Worm (Caenorhabditis elegans) whole organism, L2 larva: ENCODE results near the gene egl-36.

Experiments used
- F13H6.1 ChIP-seq: sonication (generic microtip); optimal IDR thresholded peaks from 2 replicates; lab custom pipeline; 2016; ENCODE audit warnings: missing genetic modification characterization, missing compliant biosample characterization
- Y55F3AM.14 ChIP-seq: fragments of 200-800 bp; sonication (Bioruptor generic); optimal IDR thresholded peaks from 2 replicates; lab custom pipeline; 2018; ENCODE audit warnings: mild to moderate bottlenecking, missing genetic modification characterization, missing compliant biosample characterization
- ZK546.5 ChIP-seq: sonication (generic microtip); optimal IDR thresholded peaks from 2 replicates; lab custom pipeline; 2017; ENCODE audit warnings: missing biosample characterization, missing genetic modification characterization
- alr-1 ChIP-seq: fragments of 150-350 bp; optimal IDR thresholded peaks from 2 replicates; lab custom pipeline; 2014; ENCODE audit warnings: missing biosample characterization, missing genetic modification characterization
- aly-2 ChIP-seq: fragments of 150-350 bp; optimal IDR thresholded peaks from 2 replicates; lab custom pipeline; 2014; ENCODE audit warnings: missing biosample characterization, missing genetic modification characterization
- ama-1 ChIP-seq: fragments of 150-350 bp; optimal IDR thresholded peaks from 2 replicates; lab custom pipeline; 2018; ENCODE audit warnings: inconsistent platforms
- blmp-1 ChIP-seq: sonication (generic microtip); optimal IDR thresholded peaks from 2 replicates; lab custom pipeline; 2017; ENCODE audit warnings: missing genetic modification characterization, mild to moderate bottlenecking, missing compliant biosample characterization, antibody characterized with exemption, moderate library complexity; ENCODE audit not compliant: insufficient read depth
- ceh-16 ChIP-seq: fragments of 150-350 bp; optimal IDR thresholded peaks from 2 replicates; lab custom pipeline; 2014; ENCODE audit warnings: missing biosample characterization, missing genetic modification characterization
- ceh-82 ChIP-seq: fragments of 150-350 bp; optimal IDR thresholded peaks from 2 replicates; lab custom pipeline; 2014; ENCODE audit warnings: missing biosample characterization, missing genetic modification characterization
- crh-2 ChIP-seq: sonication (generic microtip); optimal IDR thresholded peaks from 2 replicates; lab custom pipeline; 2017; ENCODE audit warnings: missing biosample characterization, missing genetic modification characterization
- dmd-4 ChIP-seq: sonication (generic microtip); optimal IDR thresholded peaks from 2 replicates; lab custom pipeline; 2017; ENCODE audit warnings: missing biosample characterization, missing genetic modification characterization
- egl-27 ChIP-seq: sonication (generic microtip); optimal IDR thresholded peaks from 3 replicates; lab custom pipeline; 2017; ENCODE audit warnings: missing biosample characterization, missing genetic modification reagents, missing genetic modification characterization
- elt-1 ChIP-seq: fragments of 150-350 bp; optimal IDR thresholded peaks from 2 replicates; lab custom pipeline; 2014; ENCODE audit warnings: missing biosample characterization, missing genetic modification characterization
- elt-3 ChIP-seq: sonication (generic microtip); optimal IDR thresholded peaks from 2 replicates; lab custom pipeline; 2017; ENCODE audit warnings: missing biosample characterization, missing genetic modification characterization
- fos-1 ChIP-seq: fragments of 150-350 bp; optimal IDR thresholded peaks from 2 replicates; lab custom pipeline; 2014; ENCODE audit warnings: missing biosample characterization, missing genetic modification characterization
- gmeb-1 ChIP-seq: fragments of 150-350 bp; optimal IDR thresholded peaks from 2 replicates; lab custom pipeline; 2014; ENCODE audit warnings: missing biosample characterization, missing genetic modification characterization
- lin-11 ChIP-seq: fragments of 150-350 bp; sonication (generic microtip); optimal IDR thresholded peaks from 2 replicates; lab custom pipeline; 2014; ENCODE audit warnings: missing biosample characterization, missing genetic modification characterization, inconsistent platforms, mixed read lengths
- lin-13 ChIP-seq: fragments of 150-350 bp; optimal IDR thresholded peaks from 2 replicates; lab custom pipeline; 2014; ENCODE audit warnings: missing biosample characterization, missing genetic modification reagents, missing genetic modification characterization
- lin-39 ChIP-seq: fragments of 150-350 bp; optimal IDR thresholded peaks from 2 replicates; lab custom pipeline; 2014; ENCODE audit warnings: missing biosample characterization, missing genetic modification reagents, missing genetic modification characterization
- lsy-2 ChIP-seq, 2 experiments: fragments of 150-350 bp in 1 of 2; sonication (generic microtip) in 1 of 2; optimal IDR thresholded peaks; 2 replicates each; lab custom pipeline; 2014 to 2017; ENCODE audit warnings: missing biosample characterization in 2 of 2, missing genetic modification characterization in 2 of 2
- mab-5 ChIP-seq: fragments of 150-350 bp; optimal IDR thresholded peaks from 2 replicates; lab custom pipeline; 2014; ENCODE audit warnings: missing biosample characterization, missing genetic modification characterization
- mbf-1 ChIP-seq: sonication (generic microtip); optimal IDR thresholded peaks from 2 replicates; lab custom pipeline; 2017; ENCODE audit warnings: missing biosample characterization, missing genetic modification characterization
- mdl-1 ChIP-seq, 2 experiments: fragments of 150-350 bp in 1 of 2; sonication (generic microtip) in 1 of 2; optimal IDR thresholded peaks; 2 replicates each; lab custom pipeline; 2017; ENCODE audit warnings: missing biosample characterization in 2 of 2, missing genetic modification characterization in 2 of 2
- nhr-10 ChIP-seq: sonication (generic microtip); optimal IDR thresholded peaks from 2 replicates; lab custom pipeline; 2017; ENCODE audit warnings: missing biosample characterization, missing genetic modification characterization
- nhr-11 ChIP-seq: fragments of 150-350 bp; optimal IDR thresholded peaks from 2 replicates; lab custom pipeline; 2014; ENCODE audit warnings: missing biosample characterization, missing genetic modification characterization
- nhr-12 ChIP-seq: fragments of 150-350 bp; optimal IDR thresholded peaks from 2 replicates; lab custom pipeline; 2014; ENCODE audit warnings: missing biosample characterization, missing genetic modification characterization
- nhr-129 ChIP-seq: fragments of 150-350 bp; optimal IDR thresholded peaks from 2 replicates; lab custom pipeline; 2014; ENCODE audit warnings: missing biosample characterization, missing genetic modification characterization
- nhr-21 ChIP-seq: fragments of 150-350 bp; optimal IDR thresholded peaks from 2 replicates; lab custom pipeline; 2014; ENCODE audit warnings: missing biosample characterization, missing genetic modification characterization
- nhr-23 ChIP-seq: fragments of 150-350 bp; optimal IDR thresholded peaks from 2 replicates; lab custom pipeline; 2014; ENCODE audit warnings: missing biosample characterization, missing genetic modification reagents, missing genetic modification characterization
- nhr-237 ChIP-seq: fragments of 150-350 bp; optimal IDR thresholded peaks from 2 replicates; lab custom pipeline; 2014; ENCODE audit warnings: missing biosample characterization, missing genetic modification characterization
- nhr-25 ChIP-seq: fragments of 150-350 bp; sonication (generic microtip); optimal IDR thresholded peaks from 3 replicates; lab custom pipeline; 2014; ENCODE audit warnings: missing biosample characterization, missing genetic modification characterization
- nhr-6 ChIP-seq: fragments of 150-350 bp; optimal IDR thresholded peaks from 2 replicates; lab custom pipeline; 2014; ENCODE audit warnings: missing biosample characterization, missing genetic modification characterization
- nhr-77 ChIP-seq: fragments of 150-350 bp; optimal IDR thresholded peaks from 2 replicates; lab custom pipeline; 2014; ENCODE audit warnings: missing biosample characterization, missing genetic modification characterization
- peb-1 ChIP-seq: fragments of 150-350 bp; optimal IDR thresholded peaks from 2 replicates; lab custom pipeline; 2014; ENCODE audit warnings: missing biosample characterization, missing genetic modification characterization
- sem-4 ChIP-seq: fragments of 150-350 bp; optimal IDR thresholded peaks from 2 replicates; lab custom pipeline; 2014; ENCODE audit warnings: missing biosample characterization, missing genetic modification reagents, missing genetic modification characterization
- skn-1 ChIP-seq: sonication (generic microtip); optimal IDR thresholded peaks from 2 replicates; lab custom pipeline; 2017; ENCODE audit warnings: missing biosample characterization, missing genetic modification characterization
- sma-3 ChIP-seq: sonication (generic microtip); optimal IDR thresholded peaks from 2 replicates; lab custom pipeline; 2016; ENCODE audit warnings: missing genetic modification reagents, missing genetic modification characterization, missing compliant biosample characterization
- sma-9 ChIP-seq, 2 experiments: fragments of 150-350 bp in 1 of 2; sonication (generic microtip) in 1 of 2; optimal IDR thresholded peaks; 2 replicates each; lab custom pipeline; 2014 to 2016; ENCODE audit warnings: missing genetic modification characterization in 2 of 2, mild to moderate bottlenecking in 1 of 2, missing biosample characterization in 1 of 2, missing compliant biosample characterization in 1 of 2, missing genetic modification reagents in 1 of 2, moderate library complexity in 1 of 2
- unc-39 ChIP-seq: fragments of 150-350 bp; optimal IDR thresholded peaks from 2 replicates; lab custom pipeline; 2014; ENCODE audit warnings: missing biosample characterization, missing genetic modification characterization
- unc-55 ChIP-seq: fragments of 150-350 bp; sonication (generic microtip); optimal IDR thresholded peaks from 3 replicates; lab custom pipeline; 2014; ENCODE audit warnings: missing biosample characterization, missing genetic modification reagents, missing genetic modification characterization
- zag-1 ChIP-seq: fragments of 150-350 bp; optimal IDR thresholded peaks from 2 replicates; lab custom pipeline; 2014; ENCODE audit warnings: missing biosample characterization, missing genetic modification characterization
- ztf-1 ChIP-seq: fragments of 200-800 bp; sonication (Bioruptor generic); conservative IDR thresholded peaks from 2 replicates; pipeline ENCODE4 v1.3.6; 2022; ENCODE audit warnings: missing genetic modification characterization, missing compliant biosample characterization
- ztf-11 ChIP-seq: sonication (generic microtip); optimal IDR thresholded peaks from 2 replicates; lab custom pipeline; 2017; ENCODE audit warnings: missing biosample characterization, missing genetic modification characterization
- ztf-4 ChIP-seq: fragments of 150-350 bp; optimal IDR thresholded peaks from 2 replicates; lab custom pipeline; 2014; ENCODE audit warnings: missing biosample characterization, missing genetic modification characterization

The egl-36 gene

DNA sequence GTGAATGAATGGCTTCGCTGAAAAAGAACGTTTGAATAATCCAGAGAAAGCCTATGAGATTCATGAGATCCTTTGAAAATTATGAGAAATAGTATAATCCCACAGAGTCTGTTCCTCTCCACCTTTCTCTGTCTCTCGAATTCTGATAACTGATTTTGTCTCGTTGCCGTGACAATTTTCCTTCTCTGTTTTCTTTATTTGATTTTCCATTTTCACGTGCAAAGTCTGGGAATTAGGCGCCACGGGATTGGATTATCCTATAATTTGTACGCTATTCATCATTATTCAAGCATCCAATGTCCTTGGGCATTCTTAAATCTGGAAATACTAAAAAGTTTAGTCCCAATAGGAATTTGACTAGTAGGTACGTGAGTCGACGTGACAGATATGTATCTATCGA lies 24.3 kb downstream of the egl-36 start:
- TF ChIP-seq zag-1 (tag; lab: Kevin White, UChicago) (no peak), gmeb-1 (tag; lab: Kevin White, UChicago) (no peak), F13H6.1 (tag; lab: Kevin White, UChicago) (no peak), sma-9 (GFP tag; optimal IDR thresholded peaks at IDR 0.05; lab: Kevin White, UChicago) (no peak), sma-9 (tag; optimal IDR thresholded peaks at IDR 0.05; lab: Kevin White, UChicago) (no peak), Y55F3AM.14 (no peak), blmp-1 (no peak), ceh-82 (no peak), nhr-237 (tag; lab: Kevin White, UChicago) (no peak), sem-4 (tag; lab: Kevin White, UChicago) (no peak)

DNA sequence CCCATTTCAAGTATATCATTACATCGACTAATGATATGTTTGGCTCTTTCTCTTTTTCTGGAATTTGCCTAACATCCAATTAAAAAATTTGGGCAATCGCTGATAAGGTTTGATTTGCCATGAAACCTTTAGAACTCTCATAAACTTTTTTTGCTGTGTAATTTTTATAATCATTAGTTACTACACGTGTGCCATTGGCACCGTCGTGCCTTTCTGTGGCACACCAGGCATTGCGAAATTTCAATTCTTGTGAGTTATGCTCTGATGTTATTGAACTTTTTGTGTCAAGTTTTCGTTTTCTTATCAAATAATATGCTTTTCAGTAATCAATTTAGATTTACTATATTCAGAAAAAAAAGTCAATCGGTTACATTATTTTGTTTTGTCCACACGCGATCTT lies 26.8 kb downstream of the egl-36 start:
- TF ChIP-seq sma-9 (GFP tag; optimal IDR thresholded peaks at IDR 0.05; lab: Kevin White, UChicago) (peak; percentile 68), sma-9 (tag; optimal IDR thresholded peaks at IDR 0.05; lab: Kevin White, UChicago) (no peak), nhr-21 (tag; lab: Kevin White, UChicago) (no peak), nhr-237 (tag; lab: Kevin White, UChicago) (no peak), fos-1 (tag; lab: Kevin White, UChicago) (peak; percentile 43), ZK546.5 (tag; lab: Kevin White, UChicago) (no peak), lin-11 (tag; lab: Kevin White, UChicago) (no peak)

DNA sequence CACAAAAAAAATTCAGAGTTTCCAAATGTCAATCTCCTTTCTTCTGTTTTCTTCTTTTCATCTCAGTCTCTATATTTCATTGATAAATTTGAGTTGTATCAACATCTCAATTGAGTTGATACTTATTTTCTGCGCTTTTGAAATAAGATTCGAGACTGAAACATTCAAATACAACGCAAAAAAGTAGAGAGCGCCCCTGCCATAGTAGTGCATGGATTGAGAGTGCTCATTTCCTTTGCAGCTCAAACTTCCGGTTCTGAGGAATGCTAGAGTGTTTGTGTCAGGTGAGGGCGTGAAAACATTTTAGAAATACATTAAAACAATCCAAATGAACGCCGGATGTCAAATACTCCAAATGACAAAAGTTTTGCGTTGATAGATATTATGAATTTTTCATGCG lies 29.3 kb downstream of the egl-36 start:
- TF ChIP-seq Y55F3AM.14 (no peak), peb-1 (no peak), mdl-1 (tag; optimal IDR thresholded peaks at IDR 0.05; lab: Kevin White, UChicago) (no peak), elt-1 (tag; lab: Kevin White, UChicago) (no peak), nhr-25 (no peak), blmp-1 (no peak), elt-3 (tag; lab: Kevin White, UChicago) (no peak), sem-4 (tag; lab: Kevin White, UChicago) (no peak), egl-27 (tag; lab: Kevin White, UChicago) (no peak)

ce11 chrX:10766123-10766622 lies 32.0 kb downstream of the egl-36 start:
- no peak for TF ChIP-seq nhr-11
- peak; percentile 95 for TF ChIP-seq lin-11 (tag; lab: Kevin White, UChicago)
- TF ChIP-seq nhr-77, result peak; percentile 69
- no peak for TF ChIP-seq elt-3 (tag; lab: Kevin White, UChicago)
- TF ChIP-seq ZK546.5 (tag; lab: Kevin White, UChicago), result peak; percentile 19
- TF ChIP-seq dmd-4 (tag; lab: Kevin White, UChicago), result no peak
- TF ChIP-seq ztf-1 (GFP tag; lab: Robert Waterston, UW), result no peak
- TF ChIP-seq blmp-1, result peak; percentile 98
- TF ChIP-seq nhr-12, result peak; percentile 44
- peak; percentile 29 for TF ChIP-seq ceh-82
- TF ChIP-seq nhr-6 (tag; lab: Kevin White, UChicago), result peak; percentile 98
- TF ChIP-seq gmeb-1 (tag; lab: Kevin White, UChicago), result peak; percentile 73
- peak; percentile 94 for TF ChIP-seq mab-5
- no peak for TF ChIP-seq skn-1
- TF ChIP-seq crh-2 (tag; lab: Kevin White, UChicago), result peak; percentile 97
- no peak for TF ChIP-seq nhr-23
- no peak for TF ChIP-seq unc-39 (tag; lab: Kevin White, UChicago)
- TF ChIP-seq ztf-11, result no peak
- peak; percentile 95 for TF ChIP-seq sem-4 (tag; lab: Kevin White, UChicago)
- peak; percentile 66 for TF ChIP-seq ama-1 (lab: Kevin White, UChicago)
- TF ChIP-seq ztf-4 (tag; lab: Kevin White, UChicago), result peak; percentile 90
- TF ChIP-seq elt-1 (tag; lab: Kevin White, UChicago), result peak; percentile 75
- TF ChIP-seq nhr-21 (tag; lab: Kevin White, UChicago), result peak; percentile 97
- peak; percentile 73 for TF ChIP-seq peb-1
- peak; percentile 89 for TF ChIP-seq lin-13 (GFP tag; lab: Kevin White, UChicago)
- peak; percentile 60 for TF ChIP-seq nhr-237 (tag; lab: Kevin White, UChicago)
- no peak for TF ChIP-seq alr-1 (tag; lab: Kevin White, UChicago)
- peak; percentile 100 for TF ChIP-seq sma-9 (GFP tag; optimal IDR thresholded peaks at IDR 0.05; lab: Kevin White, UChicago)
- TF ChIP-seq sma-9 (tag; optimal IDR thresholded peaks at IDR 0.05; lab: Kevin White, UChicago), result no peak
- TF ChIP-seq F13H6.1 (tag; lab: Kevin White, UChicago), result peak; percentile 100
- TF ChIP-seq Y55F3AM.14, result peak; percentile 89
- peak; percentile 95 for TF ChIP-seq nhr-25
- TF ChIP-seq mdl-1 (tag; optimal IDR thresholded peaks at IDR 0.05; lab: Kevin White, UChicago), result peak; percentile 94 to 97
- TF ChIP-seq sma-3 (GFP tag; lab: Kevin White, UChicago), result peak; percentile 98
- TF ChIP-seq nhr-129 (tag; lab: Kevin White, UChicago), result peak; percentile 97
- TF ChIP-seq aly-2, result no peak
- TF ChIP-seq lin-39 (tag; lab: Kevin White, UChicago), result peak; percentile 85
- no peak for TF ChIP-seq mbf-1 (tag; lab: Kevin White, UChicago)
- peak; percentile 93 for TF ChIP-seq unc-55
- TF ChIP-seq lsy-2 (tag; optimal IDR thresholded peaks at IDR 0.05; lab: Kevin White, UChicago), result peak; percentile 62 to 94
- TF ChIP-seq ceh-16, result peak; percentile 89
- TF ChIP-seq nhr-10 (tag; lab: Kevin White, UChicago), result peak; percentile 83
